Fruit fly (Drosophila melanogaster) whole organism, embryonic: ENCODE data around the gene Mf.
A peak's percentile ranks its signal among the peaks of the same experiment; 100 is the strongest.

ENCODE experiments used
- B-H1 ChIP-seq: fragments of 200-800 bp; sonication (Bioruptor generic); IDR thresholded peaks from 3 replicates; pipeline ENCODE4 v1.3.6; 2022; ENCODE audit warnings: missing biosample characterization, missing genetic modification characterization
- B-H2 ChIP-seq: fragments of 200-800 bp; sonication (Bioruptor generic); optimal IDR thresholded peaks from 2 replicates; lab custom pipeline; 2018; ENCODE audit warnings: missing biosample characterization, mild to moderate bottlenecking, missing genetic modification characterization
- BEAF-32 ChIP-seq: fragments of 200-800 bp; sonication (Bioruptor generic); optimal IDR thresholded peaks from 3 replicates; lab custom pipeline; 2017; ENCODE audit warnings: missing biosample characterization, missing genetic modification characterization, mild to moderate bottlenecking, moderate library complexity, missing genetic modification reagents
- BtbVII ChIP-seq: fragments of 200-800 bp; sonication (Bioruptor generic); optimal IDR thresholded peaks from 3 replicates; lab custom pipeline; 2017; ENCODE audit warnings: missing biosample characterization, mild to moderate bottlenecking, missing genetic modification characterization
- CG10209 ChIP-seq: fragments of 200-800 bp; sonication (Bioruptor generic); optimal IDR thresholded peaks from 3 replicates; lab custom pipeline; 2017; ENCODE audit warnings: missing biosample characterization, mild to moderate bottlenecking, missing genetic modification characterization, missing genetic modification reagents
- CG15514 ChIP-seq: fragments of 200-800 bp; sonication (Bioruptor generic); optimal IDR thresholded peaks from 3 replicates; lab custom pipeline; 2017; ENCODE audit warnings: missing biosample characterization, missing genetic modification characterization, mild to moderate bottlenecking, moderate library complexity, missing genetic modification reagents
- CG15601 ChIP-seq: fragments of 200-800 bp; sonication (Bioruptor generic); optimal IDR thresholded peaks from 3 replicates; lab custom pipeline; 2019; ENCODE audit warnings: missing biosample characterization, mild to moderate bottlenecking, missing genetic modification characterization, moderate library complexity
- CG17385 ChIP-seq: fragments of 200-800 bp; sonication (Bioruptor generic); optimal IDR thresholded peaks from 3 replicates; lab custom pipeline; 2018; ENCODE audit warnings: missing biosample characterization, mild to moderate bottlenecking, missing genetic modification characterization
- CG17829 ChIP-seq: fragments of 200-800 bp; optimal IDR thresholded peaks from 2 replicates; lab custom pipeline; 2019; ENCODE audit warnings: missing biosample characterization, mild to moderate bottlenecking, missing genetic modification characterization, moderate library complexity
- CG18262 ChIP-seq: fragments of 200-800 bp; optimal IDR thresholded peaks from 3 replicates; lab custom pipeline; 2019; ENCODE audit warnings: missing biosample characterization, mild to moderate bottlenecking, missing genetic modification characterization, moderate library complexity
- CG2120 ChIP-seq: fragments of 200-800 bp; sonication (Bioruptor generic); optimal IDR thresholded peaks from 3 replicates; lab custom pipeline; 2016; ENCODE audit warnings: missing biosample characterization, missing genetic modification characterization
- CG2129 ChIP-seq: fragments of 200-800 bp; sonication (Bioruptor generic); IDR thresholded peaks from 2 replicates; pipeline ENCODE4 v1.3.6; 2022; ENCODE audit warnings: missing biosample characterization, missing genetic modification characterization; ENCODE audit not compliant: partially characterized antibody
- CG2875 ChIP-seq: fragments of 200-800 bp; sonication (Bioruptor generic); optimal IDR thresholded peaks from 2 replicates; lab custom pipeline; 2017; ENCODE audit warnings: missing biosample characterization, mild to moderate bottlenecking, missing genetic modification characterization, missing genetic modification reagents
- CG31365 ChIP-seq: fragments of 200-800 bp; sonication (Bioruptor generic); optimal IDR thresholded peaks from 2 replicates; lab custom pipeline; 2018; ENCODE audit warnings: missing biosample characterization, mild to moderate bottlenecking, missing genetic modification characterization
- CG34224 ChIP-seq: fragments of 200-800 bp; sonication (Bioruptor generic); IDR thresholded peaks from 3 replicates; pipeline ENCODE4 v1.3.6; 2022; ENCODE audit warnings: missing biosample characterization, missing genetic modification characterization; ENCODE audit not compliant: partially characterized antibody
- CG34376 ChIP-seq: fragments of 200-800 bp; sonication (Bioruptor generic); optimal IDR thresholded peaks from 2 replicates; lab custom pipeline; 2018; ENCODE audit warnings: missing biosample characterization, mild to moderate bottlenecking, missing genetic modification characterization
- CG3995 ChIP-seq: fragments of 200-800 bp; sonication (Bioruptor generic); optimal IDR thresholded peaks from 3 replicates; lab custom pipeline; 2016; ENCODE audit warnings: missing biosample characterization, missing genetic modification characterization
- CG42726 ChIP-seq: fragments of 200-800 bp; sonication (Bioruptor generic); IDR thresholded peaks from 2 replicates; pipeline ENCODE4 v1.3.6; 2022; ENCODE audit warnings: missing biosample characterization, missing genetic modification characterization; ENCODE audit not compliant: partially characterized antibody
- CG7786 ChIP-seq: fragments of 200-800 bp; sonication (Bioruptor generic); optimal IDR thresholded peaks from 2 replicates; lab custom pipeline; 2016; ENCODE audit warnings: missing biosample characterization, missing genetic modification characterization
- CG7987 ChIP-seq: fragments of 200-800 bp; sonication (Bioruptor generic); optimal IDR thresholded peaks from 2 replicates; lab custom pipeline; 2018; ENCODE audit warnings: missing biosample characterization, mild to moderate bottlenecking, missing genetic modification characterization, moderate library complexity
- CG9727 ChIP-seq: fragments of 200-800 bp; sonication (Bioruptor generic); optimal IDR thresholded peaks from 3 replicates; lab custom pipeline; 2017; ENCODE audit warnings: missing biosample characterization, mild to moderate bottlenecking, missing genetic modification characterization
- CoRest ChIP-seq: fragments of 200-800 bp; sonication (Bioruptor generic); optimal IDR thresholded peaks from 3 replicates; lab custom pipeline; 2018; ENCODE audit warnings: missing biosample characterization, mild to moderate bottlenecking, missing genetic modification characterization, moderate library complexity
- Dbx ChIP-seq: fragments of 200-800 bp; sonication (Bioruptor generic); IDR thresholded peaks from 3 replicates; pipeline ENCODE4 v1.3.6; 2022; ENCODE audit warnings: missing biosample characterization, missing genetic modification characterization
- Dek ChIP-seq: fragments of 200-800 bp; sonication (Bioruptor generic); optimal IDR thresholded peaks from 3 replicates; lab custom pipeline; 2019; ENCODE audit warnings: missing biosample characterization, mild to moderate bottlenecking, missing genetic modification characterization, moderate library complexity
- Doc3 ChIP-seq: fragments of 200-800 bp; sonication (Bioruptor generic); IDR thresholded peaks from 3 replicates; pipeline ENCODE4 v1.3.6; 2022; ENCODE audit warnings: missing biosample characterization, missing genetic modification characterization; ENCODE audit not compliant: partially characterized antibody
- Ets97D ChIP-seq: fragments of 200-800 bp; sonication (Bioruptor generic); optimal IDR thresholded peaks from 3 replicates; lab custom pipeline; 2016; ENCODE audit warnings: missing biosample characterization, missing genetic modification characterization
- Hmr ChIP-seq: fragments of 200-800 bp; sonication (Bioruptor generic); optimal IDR thresholded peaks from 3 replicates; lab custom pipeline; 2017; ENCODE audit warnings: mild to moderate bottlenecking, missing biosample characterization, missing genetic modification reagents, missing genetic modification characterization
- NfI ChIP-seq: fragments of 200-800 bp; sonication (Bioruptor generic); optimal IDR thresholded peaks from 3 replicates; lab custom pipeline; 2018; ENCODE audit warnings: missing biosample characterization, mild to moderate bottlenecking, missing genetic modification characterization, moderate library complexity
- Sry-β ChIP-seq: fragments of 200-800 bp; sonication (Bioruptor generic); optimal IDR thresholded peaks from 2 replicates; lab custom pipeline; 2018; ENCODE audit warnings: missing biosample characterization, mild to moderate bottlenecking, missing genetic modification characterization, moderate library complexity
- Stat92E ChIP-seq, 3 experiments: fragments of >200 bp in 2 of 3; fragments of 200-800 bp in 1 of 3; sonication (Bioruptor generic) in 1 of 3; optimal IDR thresholded peaks; 2 replicates each; lab custom pipeline; 2017 to 2019; ENCODE audit warnings: missing biosample characterization in 3 of 3, missing genetic modification characterization in 3 of 3, mild to moderate bottlenecking in 1 of 3, moderate library complexity in 1 of 3
- Xrp1 ChIP-seq: fragments of 200-800 bp; sonication (Bioruptor generic); IDR thresholded peaks from 2 replicates; pipeline ENCODE4 v1.3.6; 2022; ENCODE audit warnings: missing biosample characterization, missing genetic modification characterization
- bbx ChIP-seq: fragments of 200-800 bp; sonication (Bioruptor generic); IDR thresholded peaks from 2 replicates; pipeline ENCODE4 v1.3.6; 2022; ENCODE audit warnings: missing biosample characterization, missing genetic modification characterization; ENCODE audit not compliant: partially characterized antibody
- chinmo ChIP-seq: fragments of 200-800 bp; sonication (Bioruptor generic); IDR thresholded peaks from 4 replicates; pipeline ENCODE4 v1.3.6; 2022; ENCODE audit warnings: missing biosample characterization, missing genetic modification characterization; ENCODE audit not compliant: partially characterized antibody
- dati ChIP-seq: fragments of 200-800 bp; sonication (Bioruptor generic); IDR thresholded peaks from 2 replicates; pipeline ENCODE4 v1.3.6; 2022; ENCODE audit warnings: missing biosample characterization, missing genetic modification characterization
- gcm2 ChIP-seq: fragments of 200-800 bp; sonication (Bioruptor generic); optimal IDR thresholded peaks from 2 replicates; lab custom pipeline; 2016; ENCODE audit warnings: missing biosample characterization, missing genetic modification characterization
- grau ChIP-seq: fragments of 200-800 bp; optimal IDR thresholded peaks from 3 replicates; lab custom pipeline; 2019; ENCODE audit warnings: missing biosample characterization, mild to moderate bottlenecking, missing genetic modification characterization, moderate library complexity
- grn ChIP-seq: fragments of 200-800 bp; sonication (Bioruptor generic); optimal IDR thresholded peaks from 3 replicates; lab custom pipeline; 2017; ENCODE audit warnings: missing biosample characterization, missing genetic modification characterization
- gt ChIP-seq: fragments of 200-800 bp; sonication (Bioruptor generic); IDR thresholded peaks from 2 replicates; pipeline ENCODE4 v1.3.6; 2022; ENCODE audit warnings: missing biosample characterization, missing genetic modification characterization
- ham ChIP-seq: fragments of 200-800 bp; sonication (Bioruptor generic); IDR thresholded peaks from 2 replicates; pipeline ENCODE4 v1.3.6; 2022; ENCODE audit warnings: missing biosample characterization, missing genetic modification characterization
- hbn ChIP-seq: fragments of 200-800 bp; sonication (Bioruptor generic); IDR thresholded peaks from 2 replicates; pipeline ENCODE4 v1.3.6; 2022; ENCODE audit warnings: missing biosample characterization, missing genetic modification characterization; ENCODE audit not compliant: partially characterized antibody
- inv ChIP-seq: fragments of 200-800 bp; sonication (Bioruptor generic); IDR thresholded peaks from 2 replicates; pipeline ENCODE4 v1.3.6; 2022; ENCODE audit warnings: missing biosample characterization, missing genetic modification characterization; ENCODE audit not compliant: partially characterized antibody
- kni ChIP-seq: fragments of 200-800 bp; sonication (Bioruptor generic); optimal IDR thresholded peaks from 3 replicates; lab custom pipeline; 2017; ENCODE audit warnings: mild to moderate bottlenecking, missing biosample characterization, missing genetic modification reagents, missing genetic modification characterization
- oc ChIP-seq: fragments of 200-800 bp; sonication (Bioruptor generic); optimal IDR thresholded peaks from 2 replicates; lab custom pipeline; 2018; ENCODE audit warnings: missing biosample characterization, mild to moderate bottlenecking, missing genetic modification characterization, moderate library complexity
- pzg ChIP-seq: fragments of 200-800 bp; sonication (Bioruptor generic); optimal IDR thresholded peaks from 3 replicates; lab custom pipeline; 2018; ENCODE audit warnings: missing biosample characterization, mild to moderate bottlenecking, missing genetic modification characterization, moderate library complexity
- row ChIP-seq: fragments of 200-800 bp; sonication (Bioruptor generic); IDR thresholded peaks from 3 replicates; pipeline ENCODE4 v1.3.6; 2022; ENCODE audit warnings: missing biosample characterization, missing genetic modification characterization
- sens ChIP-seq: fragments of 200-800 bp; sonication (Bioruptor generic); peaks from one replicate; lab custom pipeline; 2016; ENCODE audit warnings: missing biosample characterization, missing genetic modification characterization
- unc-4 ChIP-seq: fragments of 200-800 bp; sonication (Bioruptor generic); IDR thresholded peaks from 2 replicates; pipeline ENCODE4 v1.3.6; 2022; ENCODE audit warnings: missing biosample characterization, missing genetic modification characterization; ENCODE audit not compliant: partially characterized antibody

Mf gene

DNA sequence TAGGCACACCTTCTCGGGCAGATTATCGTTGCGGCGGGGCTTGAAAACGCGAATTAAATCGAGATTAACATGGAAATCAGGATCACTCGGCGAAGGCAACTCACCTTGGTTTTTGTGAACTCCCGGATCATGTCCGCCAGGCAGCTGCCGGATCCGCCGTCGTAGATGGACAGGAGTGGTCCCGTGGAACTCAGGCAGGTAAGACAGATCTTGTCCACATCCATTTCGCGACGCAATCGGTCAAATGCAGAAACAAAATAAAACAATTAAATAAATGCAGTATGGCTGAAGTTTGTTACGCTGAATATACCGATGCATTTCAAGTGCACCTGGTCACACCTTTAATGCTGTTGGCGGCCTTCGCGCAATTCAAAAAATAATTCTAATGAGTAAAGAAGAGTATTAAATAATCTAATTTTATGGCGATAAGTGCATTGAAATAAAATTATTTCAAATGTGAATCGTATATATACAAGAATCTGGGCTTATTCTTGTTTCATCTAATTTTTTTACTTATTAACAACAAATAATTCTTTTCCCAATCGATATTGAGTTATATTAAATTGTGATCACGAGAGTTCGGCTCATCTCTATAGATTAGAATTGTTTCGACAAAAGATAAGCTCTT lies 32.2 kb upstream of the Mf start, which contains the start of the genes CG6654 and CG4210 (continued):
- peak; percentile 22 for TF ChIP-seq CG18262 (tag; lab: Kevin White, UChicago)
- TF ChIP-seq CG2875, result no peak
- peak; percentile 37; the same call in 1 of the 2 replicates for TF ChIP-seq inv
- no peak for TF ChIP-seq kni (GFP tag; lab: Kevin White, UChicago)
- TF ChIP-seq sens, result peak; percentile 85
- no peak for TF ChIP-seq gt (GFP tag; lab: Robert Waterston, UW)
- peak; percentile 26 for TF ChIP-seq CG15601 (tag; lab: Kevin White, UChicago)
- TF ChIP-seq BtbVII (GFP tag; lab: Kevin White, UChicago), result no peak
- no peak for TF ChIP-seq gcm2 (GFP tag; lab: Kevin White, UChicago)
- peak; percentile 4 for TF ChIP-seq CG17385 (GFP tag; lab: Kevin White, UChicago)
- TF ChIP-seq grau (tag; lab: Kevin White, UChicago), result peak; percentile 36
- peak in 1 of 3 experiments; percentile 63 for TF ChIP-seq Stat92E (GFP tag; optimal IDR thresholded peaks at IDR 0.05; lab: Kevin White, UChicago)
- peak; percentile 1 for TF ChIP-seq CG9727
- no peak for TF ChIP-seq CG42726 (GFP tag; lab: Robert Waterston, UW)
- TF ChIP-seq CG34376 (GFP tag; lab: Kevin White, UChicago), result peak; percentile 28
- TF ChIP-seq CG2129 (GFP tag; lab: Robert Waterston, UW), result peak; percentile 18; the same call in 1 of the 2 replicates
- 0 out of 4 replicates have a peak, but pooled peaks have one; percentile 17 for TF ChIP-seq chinmo (GFP tag; lab: Robert Waterston, UW)
- peak; percentile 15 for TF ChIP-seq Sry-β (GFP tag; lab: Kevin White, UChicago)
- peak; percentile 78 for TF ChIP-seq BEAF-32 (GFP tag; lab: Kevin White, UChicago)
- TF ChIP-seq CG7786, result no peak
- TF ChIP-seq Xrp1 (GFP tag; lab: Robert Waterston, UW), result no peak
- peak; percentile 38 for TF ChIP-seq B-H2
- peak; percentile 69 for TF ChIP-seq CG3995 (GFP tag; lab: Kevin White, UChicago)
- TF ChIP-seq Doc3 (GFP tag; lab: Robert Waterston, UW), result peak; percentile 75
- peak; percentile 38 for TF ChIP-seq CG17829 (tag; lab: Kevin White, UChicago)
- TF ChIP-seq row, result peak; percentile 71
- peak; percentile 77 for TF ChIP-seq CG34224 (GFP tag; lab: Robert Waterston, UW)
- TF ChIP-seq unc-4 (GFP tag; lab: Robert Waterston, UW), result peak; percentile 51; the same call in 1 of the 2 replicates
- no peak for TF ChIP-seq CG31365 (tag; lab: Kevin White, UChicago)
- peak; percentile 20 for TF ChIP-seq CG15514 (GFP tag; lab: Kevin White, UChicago)
- TF ChIP-seq CoRest (tag; lab: Kevin White, UChicago), result peak; percentile 56
- peak; percentile 39 for TF ChIP-seq hbn (GFP tag; lab: Robert Waterston, UW)
- no peak for TF ChIP-seq oc (tag; lab: Kevin White, UChicago)
- peak; percentile 88 for TF ChIP-seq grn (GFP tag; lab: Kevin White, UChicago)
- TF ChIP-seq CG10209 (GFP tag; lab: Kevin White, UChicago), result no peak
- no peak for TF ChIP-seq CG7987 (GFP tag; lab: Kevin White, UChicago)
- peak; percentile 44 for TF ChIP-seq Ets97D (GFP tag; lab: Kevin White, UChicago)
- no peak for TF ChIP-seq Hmr (GFP tag; lab: Kevin White, UChicago)
- peak; percentile 3 for TF ChIP-seq NfI (GFP tag; lab: Kevin White, UChicago)
- TF ChIP-seq ham, result no peak
- TF ChIP-seq Dbx (GFP tag; lab: Robert Waterston, UW), result 0 out of 3 replicates have a peak, but pooled peaks have one; percentile 15
- TF ChIP-seq CG2120 (GFP tag; lab: Kevin White, UChicago), result peak; percentile 53
- TF ChIP-seq pzg (GFP tag; lab: Kevin White, UChicago), result peak; percentile 67
- TF ChIP-seq dati (GFP tag; lab: Robert Waterston, UW), result no peak
- no peak for TF ChIP-seq Dek (tag; lab: Kevin White, UChicago)
- 0 out of 2 replicates have a peak, but pooled peaks have one; percentile 39 for TF ChIP-seq bbx
- TF ChIP-seq B-H1, result no peak
